Fruit fly (Drosophila melanogaster) whole organism, embryonic: Measurements from ENCODE around the gene CG33325.

Source experiments
- Bteb2 ChIP-seq: fragments of 200-800 bp; sonication (Bioruptor generic); optimal IDR thresholded peaks from 2 replicates; lab custom pipeline; 2016; ENCODE audit warnings: missing biosample characterization, missing genetic modification characterization
- CG12659 ChIP-seq: fragments of 200-800 bp; sonication (Bioruptor generic); optimal IDR thresholded peaks from 3 replicates; lab custom pipeline; 2017; ENCODE audit warnings: mild to moderate bottlenecking, missing biosample characterization, missing genetic modification reagents, missing genetic modification characterization
- CG13123 ChIP-seq: fragments of 200-800 bp; sonication (Bioruptor generic); optimal IDR thresholded peaks from 2 replicates; lab custom pipeline; 2016; ENCODE audit warnings: missing biosample characterization, missing genetic modification characterization
- CG13624 ChIP-seq: fragments of 200-800 bp; sonication (Bioruptor generic); optimal IDR thresholded peaks from 2 replicates; lab custom pipeline; 2016; ENCODE audit warnings: missing biosample characterization, missing genetic modification characterization
- CG14014 ChIP-seq: fragments of 200-800 bp; sonication (Bioruptor generic); IDR thresholded peaks from 2 replicates; pipeline ENCODE4 v1.3.6; 2022; ENCODE audit warnings: missing biosample characterization, missing genetic modification characterization
- CG14965 ChIP-seq: fragments of 200-800 bp; sonication (Bioruptor generic); optimal IDR thresholded peaks from 2 replicates; lab custom pipeline; 2016; ENCODE audit warnings: missing biosample characterization, missing genetic modification characterization, borderline replicate concordance
- CG15073 ChIP-seq: fragments of 200-800 bp; sonication (Bioruptor generic); optimal IDR thresholded peaks from 2 replicates; lab custom pipeline; 2016; ENCODE audit warnings: missing biosample characterization, missing genetic modification characterization
- CG15514 ChIP-seq: fragments of 200-800 bp; sonication (Bioruptor generic); optimal IDR thresholded peaks from 3 replicates; lab custom pipeline; 2017; ENCODE audit warnings: missing biosample characterization, missing genetic modification characterization, mild to moderate bottlenecking, moderate library complexity, missing genetic modification reagents
- CG16779 ChIP-seq: fragments of 200-800 bp; sonication (Bioruptor generic); IDR thresholded peaks from 2 replicates; pipeline ENCODE4 v1.3.6; 2022; ENCODE audit warnings: missing biosample characterization, missing genetic modification characterization
- CG17328 ChIP-seq: fragments of 200-800 bp; sonication (Bioruptor generic); IDR thresholded peaks from 2 replicates; pipeline ENCODE4 v1.3.6; 2022; ENCODE audit warnings: missing biosample characterization, missing genetic modification characterization
- CG17385 ChIP-seq: fragments of 200-800 bp; sonication (Bioruptor generic); optimal IDR thresholded peaks from 3 replicates; lab custom pipeline; 2018; ENCODE audit warnings: missing biosample characterization, mild to moderate bottlenecking, missing genetic modification characterization
- CG18476 ChIP-seq: fragments of 200-800 bp; sonication (Bioruptor generic); optimal IDR thresholded peaks from 2 replicates; lab custom pipeline; 2016; ENCODE audit warnings: missing biosample characterization, mild to moderate bottlenecking, missing genetic modification characterization
- CG2889 ChIP-seq: fragments of 200-800 bp; sonication (Bioruptor generic); IDR thresholded peaks from 3 replicates; pipeline ENCODE4 v1.3.6; 2022; ENCODE audit warnings: missing biosample characterization, missing genetic modification characterization
- CG30403 ChIP-seq: fragments of 200-800 bp; sonication (Bioruptor generic); optimal IDR thresholded peaks from 3 replicates; lab custom pipeline; 2016; ENCODE audit warnings: missing biosample characterization, missing genetic modification characterization
- CG32767 ChIP-seq: fragments of 200-800 bp; sonication (Bioruptor generic); IDR thresholded peaks from 2 replicates; pipeline ENCODE4 v1.3.6; 2022; ENCODE audit warnings: missing biosample characterization, missing genetic modification characterization
- CG5953 ChIP-seq: fragments of 200-800 bp; sonication (Bioruptor generic); IDR thresholded peaks from 2 replicates; pipeline ENCODE4 v1.3.6; 2022; ENCODE audit warnings: missing biosample characterization, missing genetic modification characterization
- CG6175 ChIP-seq: fragments of 200-800 bp; sonication (Bioruptor generic); IDR thresholded peaks from 3 replicates; pipeline ENCODE4 v1.3.6; 2022; ENCODE audit warnings: missing biosample characterization, missing genetic modification characterization
- CG7357 ChIP-seq: fragments of 200-800 bp; sonication (Bioruptor generic); IDR thresholded peaks from 3 replicates; pipeline ENCODE4 v1.3.6; 2022; ENCODE audit warnings: missing biosample characterization, missing genetic modification characterization
- Doc2 ChIP-seq: fragments of 200-800 bp; sonication (Bioruptor generic); IDR thresholded peaks from 2 replicates; pipeline ENCODE4 v1.3.6; 2022; ENCODE audit warnings: missing biosample characterization, missing genetic modification characterization
- Doc3 ChIP-seq: fragments of 200-800 bp; sonication (Bioruptor generic); IDR thresholded peaks from 3 replicates; pipeline ENCODE4 v1.3.6; 2022; ENCODE audit warnings: missing biosample characterization, missing genetic modification characterization; ENCODE audit not compliant: partially characterized antibody
- Fer1 ChIP-seq: fragments of 200-800 bp; sonication (Bioruptor generic); optimal IDR thresholded peaks from 2 replicates; lab custom pipeline; 2017; ENCODE audit warnings: missing biosample characterization, mild to moderate bottlenecking, missing genetic modification characterization
- Gsc ChIP-seq: fragments of 200-800 bp; sonication (Bioruptor generic); IDR thresholded peaks from 2 replicates; pipeline ENCODE4 v1.3.6; 2022; ENCODE audit warnings: missing biosample characterization, missing genetic modification characterization
- H2.0 ChIP-seq: fragments of 200-800 bp; sonication (Bioruptor generic); IDR thresholded peaks from 2 replicates; pipeline ENCODE4 v1.3.6; 2022; ENCODE audit warnings: missing biosample characterization, missing genetic modification characterization
- HLH54F ChIP-seq: fragments of 200-800 bp; sonication (Bioruptor generic); optimal IDR thresholded peaks from 3 replicates; lab custom pipeline; 2016; ENCODE audit warnings: missing biosample characterization, missing genetic modification characterization
- Hr78 ChIP-seq, 2 experiments: fragments of 200-800 bp in 1 of 2; fragments of >200 bp in 1 of 2; sonication (Bioruptor generic) in 1 of 2; optimal IDR thresholded peaks; 2 replicates each; lab custom pipeline; 2017 to 2019; ENCODE audit warnings: missing biosample characterization in 2 of 2, missing genetic modification characterization in 2 of 2, mild to moderate bottlenecking in 1 of 2, moderate library complexity in 1 of 2
- Lpt ChIP-seq: fragments of >200 bp; optimal IDR thresholded peaks from 2 replicates; lab custom pipeline; 2018; ENCODE audit warnings: missing biosample characterization, missing genetic modification characterization
- MESR4 ChIP-seq: fragments of 200-800 bp; sonication (Bioruptor generic); optimal IDR thresholded peaks from 2 replicates; lab custom pipeline; 2018; ENCODE audit warnings: missing biosample characterization, mild to moderate bottlenecking, missing genetic modification characterization, moderate library complexity
- Med ChIP-seq: fragments of 200-800 bp; sonication (Bioruptor generic); peaks from one replicate; lab custom pipeline; 2016; ENCODE audit warnings: missing biosample characterization, missing genetic modification characterization, mild to moderate bottlenecking, inconsistent platforms, moderate library complexity
- Mrtf ChIP-seq: fragments of 200-800 bp; sonication (Bioruptor generic); IDR thresholded peaks from 3 replicates; pipeline ENCODE4 v1.3.6; 2022; ENCODE audit warnings: missing biosample characterization, missing genetic modification characterization
- Pdp1 ChIP-seq, 2 experiments: fragments of 200-800 bp; sonication (Bioruptor generic); optimal IDR thresholded peaks; 3 replicates each; lab custom pipeline; 2016; ENCODE audit warnings: missing biosample characterization in 2 of 2, missing genetic modification characterization in 2 of 2, mild to moderate bottlenecking in 1 of 2, moderate library complexity in 1 of 2
- Ravus ChIP-seq: fragments of 200-800 bp; sonication (Bioruptor generic); IDR thresholded peaks from 2 replicates; pipeline ENCODE4 v1.3.6; 2022; ENCODE audit warnings: missing biosample characterization, missing genetic modification characterization
- Spps ChIP-seq: fragments of 200-800 bp; sonication (Bioruptor generic); optimal IDR thresholded peaks from 2 replicates; lab custom pipeline; 2018; ENCODE audit warnings: missing biosample characterization, mild to moderate bottlenecking, missing genetic modification characterization
- Stat92E ChIP-seq, 3 experiments: fragments of >200 bp in 2 of 3; fragments of 200-800 bp in 1 of 3; sonication (Bioruptor generic) in 1 of 3; optimal IDR thresholded peaks; 2 replicates each; lab custom pipeline; 2017 to 2019; ENCODE audit warnings: missing biosample characterization in 3 of 3, missing genetic modification characterization in 3 of 3, mild to moderate bottlenecking in 1 of 3, moderate library complexity in 1 of 3
- TFAM ChIP-seq: fragments of 200-800 bp; sonication (Bioruptor generic); optimal IDR thresholded peaks from 2 replicates; lab custom pipeline; 2017; ENCODE audit warnings: missing biosample characterization, missing genetic modification characterization, inconsistent platforms
- Xbp1 ChIP-seq: fragments of 200-800 bp; sonication (Bioruptor generic); optimal IDR thresholded peaks from 3 replicates; lab custom pipeline; 2016; ENCODE audit warnings: missing biosample characterization, mild to moderate bottlenecking, missing genetic modification characterization
- crp ChIP-seq, 2 experiments: fragments of 200-800 bp; sonication (Bioruptor generic); optimal IDR thresholded peaks; 2 replicates in 1 of 2; 3 replicates in 1 of 2; lab custom pipeline; 2017; ENCODE audit warnings: missing biosample characterization in 2 of 2, missing genetic modification characterization in 2 of 2, mild to moderate bottlenecking in 1 of 2, moderate library complexity in 1 of 2
- en ChIP-seq: fragments of 200-800 bp; sonication (Bioruptor generic); optimal IDR thresholded peaks from 2 replicates; lab custom pipeline; 2016; ENCODE audit warnings: missing biosample characterization, missing genetic modification characterization
- eve ChIP-seq, 2 experiments: fragments of >200 bp; optimal IDR thresholded peaks; 2 replicates each; lab custom pipeline; 2017; ENCODE audit warnings: missing biosample characterization in 2 of 2, missing genetic modification characterization in 2 of 2
- fru ChIP-seq: fragments of >200 bp; optimal IDR thresholded peaks from 2 replicates; lab custom pipeline; 2017
- grau ChIP-seq: fragments of 200-800 bp; optimal IDR thresholded peaks from 3 replicates; lab custom pipeline; 2019; ENCODE audit warnings: missing biosample characterization, mild to moderate bottlenecking, missing genetic modification characterization, moderate library complexity
- gt ChIP-seq: fragments of 200-800 bp; sonication (Bioruptor generic); IDR thresholded peaks from 2 replicates; pipeline ENCODE4 v1.3.6; 2022; ENCODE audit warnings: missing biosample characterization, missing genetic modification characterization
- kah ChIP-seq: fragments of 200-800 bp; sonication (Bioruptor generic); optimal IDR thresholded peaks from 2 replicates; lab custom pipeline; 2018; ENCODE audit warnings: missing biosample characterization, mild to moderate bottlenecking, missing genetic modification characterization
- knrl ChIP-seq: fragments of 200-800 bp; sonication (Bioruptor generic); IDR thresholded peaks from 3 replicates; pipeline ENCODE4 v1.3.6; 2022; ENCODE audit warnings: missing biosample characterization, missing genetic modification characterization; ENCODE audit not compliant: partially characterized antibody
- scrt ChIP-seq: fragments of 200-800 bp; sonication (Bioruptor generic); optimal IDR thresholded peaks from 2 replicates; lab custom pipeline; 2018; ENCODE audit warnings: missing biosample characterization, mild to moderate bottlenecking, missing genetic modification characterization, moderate library complexity
- sima ChIP-seq: fragments of 200-800 bp; sonication (Bioruptor generic); optimal IDR thresholded peaks from 2 replicates; lab custom pipeline; 2016; ENCODE audit warnings: missing biosample characterization, missing genetic modification characterization
- sisA ChIP-seq: fragments of 200-800 bp; sonication (Bioruptor generic); IDR thresholded peaks from 2 replicates; pipeline ENCODE4 v1.3.6; 2022; ENCODE audit warnings: missing biosample characterization, missing genetic modification characterization
- stwl ChIP-seq: fragments of 200-800 bp; sonication (Bioruptor generic); optimal IDR thresholded peaks from 3 replicates; lab custom pipeline; 2018; ENCODE audit warnings: missing biosample characterization, mild to moderate bottlenecking, missing genetic modification characterization, moderate library complexity
- tap ChIP-seq: fragments of 200-800 bp; optimal IDR thresholded peaks from 3 replicates; lab custom pipeline; 2019; ENCODE audit warnings: missing biosample characterization, mild to moderate bottlenecking, missing genetic modification characterization, moderate library complexity
- wor ChIP-seq: fragments of 200-800 bp; sonication (Bioruptor generic); IDR thresholded peaks from 2 replicates; pipeline ENCODE4 v1.3.6; 2022; ENCODE audit warnings: missing biosample characterization, missing genetic modification characterization

CG33325 gene

DNA sequence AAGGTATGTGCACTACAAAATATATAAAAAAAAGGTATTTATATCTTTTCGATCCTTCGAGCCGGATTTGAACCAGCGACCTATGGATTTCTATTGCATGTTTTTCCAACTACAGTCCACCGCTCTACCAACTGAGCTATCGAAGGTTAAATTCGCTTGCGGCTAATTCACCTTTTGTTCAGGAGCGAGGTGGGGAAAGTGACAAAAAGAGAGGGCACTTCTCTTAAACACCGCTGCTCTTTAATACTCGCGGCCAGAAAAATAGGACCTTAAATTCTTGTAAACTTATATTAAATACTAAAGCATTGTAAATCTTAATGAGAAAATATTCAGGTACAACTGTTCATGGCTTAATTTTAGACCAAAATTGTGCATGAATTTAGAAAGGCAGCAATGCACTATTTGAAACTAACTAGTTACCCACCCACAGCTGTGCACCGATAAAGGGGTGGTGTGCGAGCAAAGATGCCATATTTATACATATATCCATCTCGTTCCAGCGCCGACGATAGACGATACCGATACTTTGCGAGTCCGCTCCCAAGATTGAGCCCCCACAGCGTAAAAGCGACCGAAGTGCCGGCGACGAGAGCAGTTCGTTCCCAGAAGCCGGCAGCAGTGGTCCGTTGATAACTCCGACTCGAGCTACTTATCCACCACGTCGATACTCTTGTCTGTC lies 10.7 kb downstream of the CG33325 start (continued):
- peak; percentile 99 for TF ChIP-seq CG12659
- TF ChIP-seq MESR4, result peak; percentile 81
- peak; percentile 80 for TF ChIP-seq CG14965 (GFP tag; lab: Kevin White, UChicago)
- TF ChIP-seq Lpt, result no peak
- peak; percentile 98 for TF ChIP-seq CG17328
- peak; percentile 96 for TF ChIP-seq grau (tag; lab: Kevin White, UChicago)
- TF ChIP-seq Gsc (GFP tag; lab: Robert Waterston, UW), result no peak; the same call in 1 of the 2 replicates
- peak; percentile 100 for TF ChIP-seq Med (GFP tag; lab: Kevin White, UChicago)
- TF ChIP-seq CG15073 (GFP tag; lab: Kevin White, UChicago), result peak; percentile 83
- TF ChIP-seq Ravus (GFP tag; lab: Robert Waterston, UW), result peak; percentile 85
- TF ChIP-seq CG17385, result peak; percentile 96
- peak in 1 of 2 experiments; percentile 89 for TF ChIP-seq Hr78 (GFP tag; optimal IDR thresholded peaks at IDR 0.05; lab: Kevin White, UChicago)
- peak; percentile 95 for TF ChIP-seq CG15514 (GFP tag; lab: Kevin White, UChicago)
- TF ChIP-seq CG13123 (GFP tag; lab: Kevin White, UChicago), result peak; percentile 96
- TF ChIP-seq H2.0 (GFP tag; lab: Robert Waterston, UW), result peak; percentile 95
- peak; percentile 94 for TF ChIP-seq kah (GFP tag; lab: Kevin White, UChicago)
- TF ChIP-seq tap (tag; lab: Kevin White, UChicago), result peak; percentile 98
- peak; percentile 98 for TF ChIP-seq Xbp1 (GFP tag; lab: Kevin White, UChicago)
- TF ChIP-seq gt, result peak; percentile 91
- TF ChIP-seq CG16779 (GFP tag; lab: Robert Waterston, UW), result peak; percentile 96
- peak; percentile 97 for TF ChIP-seq scrt (GFP tag; lab: Kevin White, UChicago)
- TF ChIP-seq Doc3 (GFP tag; lab: Robert Waterston, UW), result 0 out of 3 replicates have a peak, but pooled peaks have one; percentile 34
- peak; percentile 93 for TF ChIP-seq Mrtf (GFP tag; lab: Robert Waterston, UW)
- peak; percentile 87 for TF ChIP-seq TFAM
- peak; percentile 85 for TF ChIP-seq CG6175 (GFP tag; lab: Robert Waterston, UW)
- peak; percentile 95 for TF ChIP-seq sisA (GFP tag; lab: Robert Waterston, UW)
- TF ChIP-seq Stat92E (GFP tag; optimal IDR thresholded peaks at IDR 0.05; lab: Kevin White, UChicago), result peak in 1 of 3 experiments; percentile 97
- peak; percentile 94 for TF ChIP-seq sima (GFP tag; lab: Kevin White, UChicago)
- TF ChIP-seq eve (GFP tag; optimal IDR thresholded peaks at IDR 0.05; lab: Kevin White, UChicago), result no peak
- TF ChIP-seq Bteb2 (GFP tag; lab: Kevin White, UChicago), result peak; percentile 97
- TF ChIP-seq CG5953, result peak; percentile 95
- TF ChIP-seq CG13624 (GFP tag; lab: Kevin White, UChicago), result peak; percentile 98
- peak; percentile 97 for TF ChIP-seq CG32767 (GFP tag; lab: Robert Waterston, UW)
- peak; percentile 32 to 77 for TF ChIP-seq crp (GFP tag; optimal IDR thresholded peaks at IDR 0.05; lab: Kevin White, UChicago)
- peak; percentile 87 for TF ChIP-seq CG7357
- TF ChIP-seq Spps (tag; lab: Kevin White, UChicago), result peak; percentile 97
- no peak for TF ChIP-seq fru
- TF ChIP-seq Doc2, result peak; percentile 55; the same call in 1 of the 2 replicates
- peak; percentile 99 for TF ChIP-seq Fer1 (GFP tag; lab: Kevin White, UChicago)
- peak; percentile 96 for TF ChIP-seq CG14014 (GFP tag; lab: Robert Waterston, UW)
- peak; percentile 90 for TF ChIP-seq wor (GFP tag; lab: Robert Waterston, UW)
- TF ChIP-seq stwl (tag; lab: Kevin White, UChicago), result peak; percentile 80
- TF ChIP-seq en (GFP tag; lab: Kevin White, UChicago), result peak; percentile 96
- TF ChIP-seq CG30403 (GFP tag; lab: Kevin White, UChicago), result peak; percentile 98
- TF ChIP-seq knrl (GFP tag; lab: Robert Waterston, UW), result no peak; the same call in 1 of the 3 replicates
- TF ChIP-seq CG2889 (GFP tag; lab: Robert Waterston, UW), result peak; percentile 88
- TF ChIP-seq HLH54F (GFP tag; lab: Kevin White, UChicago), result peak; percentile 97
- TF ChIP-seq CG18476 (GFP tag; lab: Kevin White, UChicago), result peak; percentile 98
- TF ChIP-seq Pdp1 (GFP tag; optimal IDR thresholded peaks at IDR 0.05; lab: Kevin White, UChicago), result peak; percentile 94 to 97
